Worm (Caenorhabditis elegans) whole organism, mixed stage, embryonic: ENCODE data around the gene srh-71.

ENCODE experiments used
- elt-1 ChIP-seq: sonication (generic microtip); optimal IDR thresholded peaks from 2 replicates; lab custom pipeline; 2017; ENCODE audit warnings: missing genetic modification characterization, mild to moderate bottlenecking, missing compliant biosample characterization, antibody characterized with exemption, moderate library complexity, borderline replicate concordance; ENCODE audit not compliant: insufficient read depth
- tbx-8 ChIP-seq: fragments of 200-800 bp; sonication (Bioruptor generic); optimal IDR thresholded peaks from 2 replicates; lab custom pipeline; 2018; ENCODE audit warnings: mild to moderate bottlenecking, missing genetic modification characterization, moderate library complexity, missing compliant biosample characterization
- unc-39 ChIP-seq: fragments of 150-350 bp; optimal IDR thresholded peaks from 2 replicates; lab custom pipeline; 2014; ENCODE audit warnings: missing biosample characterization, missing genetic modification characterization
- unc-62 ChIP-seq: fragments of 150-350 bp; optimal IDR thresholded peaks from 2 replicates; lab custom pipeline; 2014; ENCODE audit warnings: missing biosample characterization, missing genetic modification reagents, missing genetic modification characterization
- ztf-11 ChIP-seq: fragments of 150-350 bp; optimal IDR thresholded peaks from 2 replicates; lab custom pipeline; 2014; ENCODE audit warnings: missing biosample characterization, missing genetic modification characterization

- TF ChIP-seq unc-39 (tag; lab: Kevin White, UChicago) (no peak), unc-62 (GFP tag; lab: Kevin White, UChicago) (no peak), elt-1 (no peak), tbx-8 (GFP tag; lab: Kevin White, UChicago) (no peak), ztf-11 (tag; lab: Kevin White, UChicago) (no peak)
Measured at ce11 chrII:3100546-3100945, 22.8 kb upstream of the srh-71 start, which contains the start of gene srg-24.
